Fruit fly (Drosophila melanogaster) whole organism, embryonic: Measurements from ENCODE around the gene Cby.

Experiments used
- Adf1 ChIP-seq: fragments of 200-800 bp; sonication (Bioruptor generic); IDR thresholded peaks from 2 replicates; pipeline ENCODE4 v1.3.6; 2022; ENCODE audit warnings: missing biosample characterization, missing genetic modification characterization
- Blimp-1 ChIP-seq: fragments of 200-800 bp; sonication (Bioruptor generic); optimal IDR thresholded peaks from 3 replicates; lab custom pipeline; 2018; ENCODE audit warnings: missing biosample characterization, missing genetic modification characterization, mild to moderate bottlenecking, moderate library complexity, missing genetic modification reagents
- CG10366 ChIP-seq: fragments of 200-800 bp; sonication (Bioruptor generic); IDR thresholded peaks from 2 replicates; pipeline ENCODE4 v1.3.6; 2022; ENCODE audit warnings: missing biosample characterization, missing genetic modification characterization
- CG11695 ChIP-seq: fragments of 200-800 bp; sonication (Bioruptor generic); IDR thresholded peaks from 3 replicates; pipeline ENCODE4 v1.3.6; 2022; ENCODE audit warnings: missing biosample characterization, missing genetic modification characterization
- CG11696 ChIP-seq: fragments of 200-800 bp; sonication (Bioruptor generic); IDR thresholded peaks from 2 replicates; pipeline ENCODE4 v1.3.6; 2022; ENCODE audit warnings: missing biosample characterization, missing genetic modification characterization
- CG12219 ChIP-seq: fragments of 200-800 bp; sonication (Bioruptor generic); optimal IDR thresholded peaks from 3 replicates; lab custom pipeline; 2018; ENCODE audit warnings: missing biosample characterization, mild to moderate bottlenecking, missing genetic modification characterization
- CG12659 ChIP-seq: fragments of 200-800 bp; sonication (Bioruptor generic); optimal IDR thresholded peaks from 3 replicates; lab custom pipeline; 2017; ENCODE audit warnings: mild to moderate bottlenecking, missing biosample characterization, missing genetic modification reagents, missing genetic modification characterization
- CG14441 ChIP-seq: fragments of 200-800 bp; sonication (Bioruptor generic); IDR thresholded peaks from 2 replicates; pipeline ENCODE4 v1.3.6; 2022; ENCODE audit warnings: missing biosample characterization, missing genetic modification characterization
- CG14860 ChIP-seq: fragments of 200-800 bp; sonication (Bioruptor generic); IDR thresholded peaks from 3 replicates; pipeline ENCODE4 v1.3.6; 2022; ENCODE audit warnings: missing biosample characterization, missing genetic modification characterization; ENCODE audit not compliant: partially characterized antibody
- CG15479 ChIP-seq: fragments of 200-800 bp; sonication (Bioruptor generic); optimal IDR thresholded peaks from 3 replicates; lab custom pipeline; 2019; ENCODE audit warnings: missing biosample characterization, mild to moderate bottlenecking, missing genetic modification characterization, moderate library complexity
- CG33557 ChIP-seq: fragments of 200-800 bp; sonication (Bioruptor generic); optimal IDR thresholded peaks from 2 replicates; lab custom pipeline; 2019; ENCODE audit warnings: missing biosample characterization, mild to moderate bottlenecking, missing genetic modification characterization, moderate library complexity
- CG3407 ChIP-seq: fragments of 200-800 bp; sonication (Bioruptor generic); optimal IDR thresholded peaks from 2 replicates; lab custom pipeline; 2018; ENCODE audit warnings: missing biosample characterization, mild to moderate bottlenecking, missing genetic modification characterization
- CG3838 ChIP-seq: fragments of 200-800 bp; sonication (Bioruptor generic); optimal IDR thresholded peaks from 3 replicates; lab custom pipeline; 2016; ENCODE audit warnings: missing biosample characterization, missing genetic modification characterization
- CG4707 ChIP-seq: fragments of 200-800 bp; sonication (Bioruptor generic); optimal IDR thresholded peaks from 2 replicates; lab custom pipeline; 2018; ENCODE audit warnings: missing biosample characterization, mild to moderate bottlenecking, missing genetic modification characterization, moderate library complexity
- CG6813 ChIP-seq: fragments of 200-800 bp; sonication (Bioruptor generic); optimal IDR thresholded peaks from 2 replicates; lab custom pipeline; 2017; ENCODE audit warnings: missing biosample characterization, missing genetic modification characterization, mild to moderate bottlenecking, moderate library complexity, missing genetic modification reagents
- CG7357 ChIP-seq: fragments of 200-800 bp; sonication (Bioruptor generic); IDR thresholded peaks from 3 replicates; pipeline ENCODE4 v1.3.6; 2022; ENCODE audit warnings: missing biosample characterization, missing genetic modification characterization
- CG8388 ChIP-seq: fragments of 200-800 bp; sonication (Bioruptor generic); optimal IDR thresholded peaks from 2 replicates; lab custom pipeline; 2019; ENCODE audit warnings: missing biosample characterization, mild to moderate bottlenecking, missing genetic modification characterization, moderate library complexity
- CG8765 ChIP-seq: fragments of 200-800 bp; sonication (Bioruptor generic); IDR thresholded peaks from 2 replicates; pipeline ENCODE4 v1.3.6; 2022; ENCODE audit warnings: missing biosample characterization, missing genetic modification characterization
- CG9609 ChIP-seq: fragments of 200-800 bp; sonication (Bioruptor generic); optimal IDR thresholded peaks from 3 replicates; lab custom pipeline; 2016; ENCODE audit warnings: missing biosample characterization, missing genetic modification characterization
- CG9727 ChIP-seq: fragments of 200-800 bp; sonication (Bioruptor generic); optimal IDR thresholded peaks from 3 replicates; lab custom pipeline; 2017; ENCODE audit warnings: missing biosample characterization, mild to moderate bottlenecking, missing genetic modification characterization
- CG9876 ChIP-seq: fragments of 200-800 bp; sonication (Bioruptor generic); optimal IDR thresholded peaks from 2 replicates; lab custom pipeline; 2016; ENCODE audit warnings: missing biosample characterization, missing genetic modification characterization
- HLH4C ChIP-seq: fragments of 200-800 bp; sonication (Bioruptor generic); IDR thresholded peaks from 3 replicates; pipeline ENCODE4 v1.3.6; 2022; ENCODE audit warnings: missing biosample characterization, missing genetic modification characterization; ENCODE audit not compliant: partially characterized antibody
- Hr3 ChIP-seq: fragments of 200-800 bp; sonication (Bioruptor generic); optimal IDR thresholded peaks from 3 replicates; lab custom pipeline; 2016; ENCODE audit warnings: missing biosample characterization, missing genetic modification characterization
- Lhr ChIP-seq: fragments of 200-800 bp; sonication (Bioruptor generic); optimal IDR thresholded peaks from 3 replicates; lab custom pipeline; 2017; ENCODE audit warnings: mild to moderate bottlenecking, missing biosample characterization, missing genetic modification reagents, missing genetic modification characterization
- Max ChIP-seq: fragments of 200-800 bp; sonication (Bioruptor generic); optimal IDR thresholded peaks from 2 replicates; lab custom pipeline; 2016; ENCODE audit warnings: missing biosample characterization, mild to moderate bottlenecking, missing genetic modification characterization
- Med ChIP-seq: fragments of 200-800 bp; sonication (Bioruptor generic); peaks from one replicate; lab custom pipeline; 2016; ENCODE audit warnings: missing biosample characterization, missing genetic modification characterization, mild to moderate bottlenecking, inconsistent platforms, moderate library complexity
- Vsx1 ChIP-seq: fragments of 200-800 bp; sonication (Bioruptor generic); optimal IDR thresholded peaks from 2 replicates; lab custom pipeline; 2017; ENCODE audit warnings: missing biosample characterization, mild to moderate bottlenecking, missing genetic modification characterization, missing genetic modification reagents
- Xrp1 ChIP-seq: fragments of 200-800 bp; sonication (Bioruptor generic); IDR thresholded peaks from 2 replicates; pipeline ENCODE4 v1.3.6; 2022; ENCODE audit warnings: missing biosample characterization, missing genetic modification characterization
- crc ChIP-seq: fragments of 200-800 bp; sonication (Bioruptor generic); optimal IDR thresholded peaks from 2 replicates; lab custom pipeline; 2016; ENCODE audit warnings: missing biosample characterization, missing genetic modification characterization
- dati ChIP-seq: fragments of 200-800 bp; sonication (Bioruptor generic); IDR thresholded peaks from 2 replicates; pipeline ENCODE4 v1.3.6; 2022; ENCODE audit warnings: missing biosample characterization, missing genetic modification characterization
- dmrt11E ChIP-seq: fragments of 200-800 bp; sonication (Bioruptor generic); optimal IDR thresholded peaks from 3 replicates; lab custom pipeline; 2018; ENCODE audit warnings: missing biosample characterization, mild to moderate bottlenecking, missing genetic modification characterization, moderate library complexity
- dmrt99B ChIP-seq: fragments of 200-800 bp; sonication (Bioruptor generic); optimal IDR thresholded peaks from 2 replicates; lab custom pipeline; 2018; ENCODE audit warnings: missing biosample characterization, mild to moderate bottlenecking, missing genetic modification characterization, moderate library complexity
- exex ChIP-seq: fragments of 200-800 bp; sonication (Bioruptor generic); optimal IDR thresholded peaks from 4 replicates; lab custom pipeline; 2018; ENCODE audit warnings: missing biosample characterization, mild to moderate bottlenecking, missing genetic modification characterization, moderate library complexity
- ftz-f1 ChIP-seq: fragments of 200-800 bp; sonication (Bioruptor generic); optimal IDR thresholded peaks from 2 replicates; lab custom pipeline; 2016; ENCODE audit warnings: missing biosample characterization, missing genetic modification characterization
- gcm2 ChIP-seq: fragments of 200-800 bp; sonication (Bioruptor generic); optimal IDR thresholded peaks from 2 replicates; lab custom pipeline; 2016; ENCODE audit warnings: missing biosample characterization, missing genetic modification characterization
- grn ChIP-seq: fragments of 200-800 bp; sonication (Bioruptor generic); optimal IDR thresholded peaks from 3 replicates; lab custom pipeline; 2017; ENCODE audit warnings: missing biosample characterization, missing genetic modification characterization
- gsb ChIP-seq: fragments of 200-800 bp; sonication (Bioruptor generic); IDR thresholded peaks from 2 replicates; pipeline ENCODE4 v1.3.6; 2022; ENCODE audit warnings: missing biosample characterization, missing genetic modification characterization
- ind ChIP-seq: fragments of 200-800 bp; sonication (Bioruptor generic); optimal IDR thresholded peaks from 3 replicates; lab custom pipeline; 2016; ENCODE audit warnings: missing biosample characterization, missing genetic modification characterization
- maf-S ChIP-seq: fragments of 200-800 bp; sonication (Bioruptor generic); optimal IDR thresholded peaks from 2 replicates; lab custom pipeline; 2016; ENCODE audit warnings: missing biosample characterization, missing genetic modification characterization
- nmo ChIP-seq: fragments of 200-800 bp; sonication (Bioruptor generic); optimal IDR thresholded peaks from 2 replicates; lab custom pipeline; 2018; ENCODE audit warnings: missing biosample characterization, mild to moderate bottlenecking, missing genetic modification characterization, moderate library complexity
- odd ChIP-seq: fragments of 200-800 bp; sonication (Bioruptor generic); optimal IDR thresholded peaks from 2 replicates; lab custom pipeline; 2017; ENCODE audit warnings: missing biosample characterization, mild to moderate bottlenecking, missing genetic modification characterization
- pan ChIP-seq, 4 experiments: fragments of >200 bp in 3 of 4; fragments of 200-800 bp in 1 of 4; sonication (Bioruptor generic) in 1 of 4; optimal IDR thresholded peaks in 3 of 4; IDR thresholded peaks in 1 of 4; 2 replicates each; pipeline versions ENCODE4 v1.3.6 to Lab custom; 2017 to 2022; ENCODE audit warnings: missing biosample characterization in 2 of 4, missing genetic modification characterization in 2 of 4, mixed read lengths in 1 of 4
- rib ChIP-seq: fragments of 200-800 bp; sonication (Bioruptor generic); IDR thresholded peaks from 2 replicates; pipeline ENCODE4 v1.3.6; 2022; ENCODE audit warnings: missing biosample characterization, missing genetic modification characterization
- sc ChIP-seq, 3 experiments: fragments of >200 bp in 2 of 3; fragments of 200-800 bp in 1 of 3; sonication (Bioruptor generic) in 1 of 3; optimal IDR thresholded peaks; 2 replicates in 2 of 3; 3 replicates in 1 of 3; lab custom pipeline; 2017; ENCODE audit warnings: mild to moderate bottlenecking in 1 of 3, missing biosample characterization in 1 of 3, missing genetic modification characterization in 1 of 3, missing genetic modification reagents in 1 of 3
- ttk ChIP-seq: fragments of 200-800 bp; sonication (Bioruptor generic); IDR thresholded peaks from 2 replicates; pipeline ENCODE4 v2.1.2; 2022; ENCODE audit warnings: missing biosample characterization, missing genetic modification characterization
- vvl ChIP-seq: fragments of 200-800 bp; sonication (Bioruptor generic); IDR thresholded peaks from 2 replicates; pipeline ENCODE4 v1.3.6; 2022; ENCODE audit warnings: missing biosample characterization, missing genetic modification characterization
- zfh1 ChIP-seq: fragments of 200-800 bp; sonication (Bioruptor generic); IDR thresholded peaks from 3 replicates; pipeline ENCODE4 v1.3.6; 2022; ENCODE audit warnings: missing biosample characterization, missing genetic modification characterization

Gene Cby

dm6 chr3R:21835388-21836200 lies 32.2 kb upstream of the Cby start (continued):
- 0 out of 3 replicates have a peak, but pooled peaks have one; percentile 35 for TF ChIP-seq zfh1
- peak; percentile 39 for TF ChIP-seq odd (GFP tag; lab: Kevin White, UChicago)
- no peak for TF ChIP-seq Adf1
- TF ChIP-seq Blimp-1 (GFP tag; lab: Kevin White, UChicago): peak; percentile 85
- no peak for TF ChIP-seq CG15479 (GFP tag; lab: Kevin White, UChicago)
- TF ChIP-seq Max: no peak
- peak; percentile 30 for TF ChIP-seq Med (GFP tag; lab: Kevin White, UChicago)
- TF ChIP-seq ftz-f1 (GFP tag; lab: Kevin White, UChicago): peak; percentile 39
- no peak for TF ChIP-seq CG9609 (GFP tag; lab: Kevin White, UChicago)
- TF ChIP-seq CG33557 (GFP tag; lab: Kevin White, UChicago): peak; percentile 75
- TF ChIP-seq CG7357: no peak
- TF ChIP-seq CG8388 (GFP tag; lab: Kevin White, UChicago): peak; percentile 1
- TF ChIP-seq rib (GFP tag; lab: Robert Waterston, UW): 0 out of 2 replicates have a peak, but pooled peaks have one; percentile 40
- TF ChIP-seq CG12219: peak; percentile 9
- no peak for TF ChIP-seq Hr3 (GFP tag; lab: Kevin White, UChicago)
- peak; percentile 65 for TF ChIP-seq dmrt11E (tag; lab: Kevin White, UChicago)
- TF ChIP-seq CG14441 (GFP tag; lab: Robert Waterston, UW): no peak
- no peak for TF ChIP-seq Vsx1 (GFP tag; lab: Kevin White, UChicago)
- TF ChIP-seq Xrp1 (GFP tag; lab: Robert Waterston, UW): peak; percentile 10
- peak; percentile 29 for TF ChIP-seq Lhr (GFP tag; lab: Kevin White, UChicago)
- peak; percentile 29 for TF ChIP-seq CG3838 (GFP tag; lab: Kevin White, UChicago)
- TF ChIP-seq CG3407: peak; percentile 7
- no peak for TF ChIP-seq crc (GFP tag; lab: Kevin White, UChicago)
- no peak for TF ChIP-seq CG9876 (GFP tag; lab: Kevin White, UChicago)
- TF ChIP-seq dmrt99B: peak; percentile 12
- TF ChIP-seq CG11696: no peak
- TF ChIP-seq CG12659: no peak
- no peak for TF ChIP-seq CG6813
- no peak for TF ChIP-seq CG8765
- TF ChIP-seq sc (optimal IDR thresholded peaks at IDR 0.05; lab: Kevin White, UChicago): no peak
- peak; percentile 16 for TF ChIP-seq sc (GFP tag; optimal IDR thresholded peaks at IDR 0.05; lab: Kevin White, UChicago)
- TF ChIP-seq dati (GFP tag; lab: Robert Waterston, UW): no peak
- TF ChIP-seq vvl: peak; percentile 12; the same call in 1 of the 2 replicates
- no peak for TF ChIP-seq maf-S (GFP tag; lab: Kevin White, UChicago)
- TF ChIP-seq CG11695: 0 out of 3 replicates have a peak, but pooled peaks have one; percentile 6
- peak; percentile 32; the same call in 1 of the 3 replicates for TF ChIP-seq CG14860 (GFP tag; lab: Robert Waterston, UW)
- TF ChIP-seq exex (tag; lab: Kevin White, UChicago): peak; percentile 25
- no peak for TF ChIP-seq ind (GFP tag; lab: Kevin White, UChicago)
- no peak for TF ChIP-seq CG10366 (GFP tag; lab: Robert Waterston, UW)
- TF ChIP-seq CG9727 (GFP tag; lab: Kevin White, UChicago): peak; percentile 59
- TF ChIP-seq nmo (GFP tag; lab: Kevin White, UChicago): peak; percentile 14
- no peak for TF ChIP-seq ttk (GFP tag; lab: Robert Waterston, UW)
- peak; percentile 66 for TF ChIP-seq grn (GFP tag; lab: Kevin White, UChicago)
- TF ChIP-seq pan (optimal IDR thresholded peaks at IDR 0.05; lab: Kevin White, UChicago): peak in 1 of 2 experiments; percentile 56
- no peak for TF ChIP-seq pan (GFP tag; optimal IDR thresholded peaks at IDR 0.05 in 1 of 2, IDR thresholded peaks at IDR 0.05 in 1 of 2)
- no peak for TF ChIP-seq CG4707 (GFP tag; lab: Kevin White, UChicago)
- no peak for TF ChIP-seq gcm2 (GFP tag; lab: Kevin White, UChicago)
- peak; percentile 56; the same call in 2 of the 3 replicates for TF ChIP-seq HLH4C (GFP tag; lab: Robert Waterston, UW)
- no peak for TF ChIP-seq gsb (GFP tag; lab: Robert Waterston, UW)
